Fruit fly (Drosophila melanogaster) whole organism, embryonic: ENCODE data around the gene djl.

ENCODE experiments used
- Bdp1 ChIP-seq: fragments of 200-800 bp; sonication (Bioruptor generic); optimal IDR thresholded peaks from 3 replicates; lab custom pipeline; 2016; ENCODE audit warnings: missing biosample characterization, missing genetic modification characterization
- CG10147 ChIP-seq: fragments of 200-800 bp; sonication (Bioruptor generic); optimal IDR thresholded peaks from 2 replicates; lab custom pipeline; 2019; ENCODE audit warnings: missing biosample characterization, mild to moderate bottlenecking, missing genetic modification characterization, moderate library complexity
- CG1024 ChIP-seq: fragments of 200-800 bp; sonication (Bioruptor generic); IDR thresholded peaks from 2 replicates; pipeline ENCODE4 v1.3.6; 2022; ENCODE audit warnings: missing biosample characterization, missing genetic modification characterization
- CG10274 ChIP-seq: fragments of 200-800 bp; sonication (Bioruptor generic); optimal IDR thresholded peaks from 3 replicates; lab custom pipeline; 2017; ENCODE audit warnings: missing biosample characterization, mild to moderate bottlenecking, missing genetic modification characterization
- CG11085 ChIP-seq: fragments of 200-800 bp; sonication (Bioruptor generic); IDR thresholded peaks from 2 replicates; pipeline ENCODE4 v1.3.6; 2022; ENCODE audit warnings: missing biosample characterization, missing genetic modification characterization
- CG11247 ChIP-seq: fragments of 200-800 bp; sonication (Bioruptor generic); IDR thresholded peaks from 2 replicates; pipeline ENCODE4 v1.3.6; 2022; ENCODE audit warnings: missing biosample characterization, missing genetic modification characterization
- CG11695 ChIP-seq: fragments of 200-800 bp; sonication (Bioruptor generic); IDR thresholded peaks from 3 replicates; pipeline ENCODE4 v1.3.6; 2022; ENCODE audit warnings: missing biosample characterization, missing genetic modification characterization
- CG12391 ChIP-seq: fragments of 200-800 bp; sonication (Bioruptor generic); optimal IDR thresholded peaks from 3 replicates; lab custom pipeline; 2018; ENCODE audit warnings: missing biosample characterization, mild to moderate bottlenecking, missing genetic modification characterization, moderate library complexity
- CG12659 ChIP-seq: fragments of 200-800 bp; sonication (Bioruptor generic); optimal IDR thresholded peaks from 3 replicates; lab custom pipeline; 2017; ENCODE audit warnings: mild to moderate bottlenecking, missing biosample characterization, missing genetic modification reagents, missing genetic modification characterization
- CG14710 ChIP-seq: fragments of 200-800 bp; sonication (Bioruptor generic); optimal IDR thresholded peaks from 3 replicates; lab custom pipeline; 2019; ENCODE audit warnings: missing biosample characterization, mild to moderate bottlenecking, missing genetic modification characterization, moderate library complexity
- CG15696 ChIP-seq: fragments of 200-800 bp; sonication (Bioruptor generic); optimal IDR thresholded peaks from 2 replicates; lab custom pipeline; 2019; ENCODE audit warnings: missing biosample characterization, mild to moderate bottlenecking, missing genetic modification characterization, moderate library complexity
- CG1832 ChIP-seq: fragments of 200-800 bp; sonication (Bioruptor generic); optimal IDR thresholded peaks from 2 replicates; lab custom pipeline; 2017; ENCODE audit warnings: missing biosample characterization, mild to moderate bottlenecking, missing genetic modification characterization, inconsistent platforms
- CG18764 ChIP-seq: fragments of 200-800 bp; sonication (Bioruptor generic); optimal IDR thresholded peaks from 3 replicates; lab custom pipeline; 2016; ENCODE audit warnings: missing biosample characterization, missing genetic modification characterization
- CG2202 ChIP-seq: fragments of 200-800 bp; sonication (Bioruptor generic); optimal IDR thresholded peaks from 2 replicates; lab custom pipeline; 2018; ENCODE audit warnings: missing biosample characterization, mild to moderate bottlenecking, missing genetic modification characterization
- CG30403 ChIP-seq: fragments of 200-800 bp; sonication (Bioruptor generic); optimal IDR thresholded peaks from 3 replicates; lab custom pipeline; 2016; ENCODE audit warnings: missing biosample characterization, missing genetic modification characterization
- CG42726 ChIP-seq: fragments of 200-800 bp; sonication (Bioruptor generic); IDR thresholded peaks from 2 replicates; pipeline ENCODE4 v1.3.6; 2022; ENCODE audit warnings: missing biosample characterization, missing genetic modification characterization; ENCODE audit not compliant: partially characterized antibody
- CG4707 ChIP-seq: fragments of 200-800 bp; sonication (Bioruptor generic); optimal IDR thresholded peaks from 2 replicates; lab custom pipeline; 2018; ENCODE audit warnings: missing biosample characterization, mild to moderate bottlenecking, missing genetic modification characterization, moderate library complexity
- CG4820 ChIP-seq: fragments of 200-800 bp; sonication (Bioruptor generic); optimal IDR thresholded peaks from 3 replicates; lab custom pipeline; 2016; ENCODE audit warnings: missing biosample characterization, missing genetic modification characterization
- CG6272 ChIP-seq: fragments of 200-800 bp; sonication (Bioruptor generic); IDR thresholded peaks from 2 replicates; pipeline ENCODE4 v1.3.6; 2022; ENCODE audit warnings: missing biosample characterization, missing genetic modification characterization
- CG6654 ChIP-seq: fragments of 200-800 bp; sonication (Bioruptor generic); optimal IDR thresholded peaks from 2 replicates; lab custom pipeline; 2017; ENCODE audit warnings: missing biosample characterization, mild to moderate bottlenecking, missing genetic modification characterization
- CG9932 ChIP-seq: fragments of 200-800 bp; sonication (Bioruptor generic); IDR thresholded peaks from 2 replicates; pipeline ENCODE4 v1.3.6; 2022; ENCODE audit warnings: missing biosample characterization, missing genetic modification characterization
- CkIIα-i1 ChIP-seq: fragments of 200-800 bp; sonication (Bioruptor generic); IDR thresholded peaks from 2 replicates; pipeline ENCODE4 v1.3.6; 2022; ENCODE audit warnings: missing biosample characterization, missing genetic modification characterization
- Dfd ChIP-seq, 2 experiments: fragments of >200 bp; optimal IDR thresholded peaks; 2 replicates each; lab custom pipeline; 2017; ENCODE audit warnings: missing biosample characterization in 2 of 2, missing genetic modification characterization in 2 of 2
- Fer2 ChIP-seq: fragments of 200-800 bp; sonication (Bioruptor generic); optimal IDR thresholded peaks from 2 replicates; lab custom pipeline; 2018; ENCODE audit warnings: missing biosample characterization, mild to moderate bottlenecking, missing genetic modification characterization, moderate library complexity
- H2.0 ChIP-seq: fragments of 200-800 bp; sonication (Bioruptor generic); IDR thresholded peaks from 2 replicates; pipeline ENCODE4 v1.3.6; 2022; ENCODE audit warnings: missing biosample characterization, missing genetic modification characterization
- Hr78 ChIP-seq, 2 experiments: fragments of 200-800 bp in 1 of 2; fragments of >200 bp in 1 of 2; sonication (Bioruptor generic) in 1 of 2; optimal IDR thresholded peaks; 2 replicates each; lab custom pipeline; 2017 to 2019; ENCODE audit warnings: missing biosample characterization in 2 of 2, missing genetic modification characterization in 2 of 2, mild to moderate bottlenecking in 1 of 2, moderate library complexity in 1 of 2
- Lpt ChIP-seq: fragments of >200 bp; optimal IDR thresholded peaks from 2 replicates; lab custom pipeline; 2018; ENCODE audit warnings: missing biosample characterization, missing genetic modification characterization
- Rx ChIP-seq: fragments of 200-800 bp; sonication (Bioruptor generic); IDR thresholded peaks from 2 replicates; pipeline ENCODE4 v1.3.6; 2022; ENCODE audit warnings: missing biosample characterization, missing genetic modification characterization
- Spps ChIP-seq: fragments of 200-800 bp; sonication (Bioruptor generic); optimal IDR thresholded peaks from 2 replicates; lab custom pipeline; 2018; ENCODE audit warnings: missing biosample characterization, mild to moderate bottlenecking, missing genetic modification characterization
- Trl ChIP-seq, 3 experiments: fragments of >200 bp in 2 of 3; fragments of 200-800 bp in 1 of 3; sonication (Bioruptor generic) in 1 of 3; optimal IDR thresholded peaks; 2 replicates in 1 of 3; 3 replicates in 2 of 3; lab custom pipeline; 2016 to 2017; ENCODE audit warnings: missing biosample characterization in 1 of 3, missing genetic modification characterization in 1 of 3
- YL-1 ChIP-seq: fragments of 200-800 bp; sonication (Bioruptor generic); optimal IDR thresholded peaks from 3 replicates; lab custom pipeline; 2017; ENCODE audit warnings: missing biosample characterization, mild to moderate bottlenecking, missing genetic modification characterization
- bsh ChIP-seq, 2 experiments: fragments of 200-800 bp; sonication (Bioruptor generic); optimal IDR thresholded peaks; 2 replicates each; lab custom pipeline; 2017 to 2018; ENCODE audit warnings: mild to moderate bottlenecking in 2 of 2, missing biosample characterization in 2 of 2, missing genetic modification characterization in 2 of 2, moderate library complexity in 1 of 2
- btn ChIP-seq: fragments of 200-800 bp; sonication (Bioruptor generic); optimal IDR thresholded peaks from 2 replicates; lab custom pipeline; 2016; ENCODE audit warnings: missing biosample characterization, missing genetic modification characterization
- corto ChIP-seq: fragments of 200-800 bp; sonication (Bioruptor generic); optimal IDR thresholded peaks from 2 replicates; lab custom pipeline; 2016; ENCODE audit warnings: missing biosample characterization, mild to moderate bottlenecking, missing genetic modification characterization, moderate library complexity
- crc ChIP-seq: fragments of 200-800 bp; sonication (Bioruptor generic); optimal IDR thresholded peaks from 2 replicates; lab custom pipeline; 2016; ENCODE audit warnings: missing biosample characterization, missing genetic modification characterization
- danr ChIP-seq: fragments of 200-800 bp; sonication (Bioruptor generic); IDR thresholded peaks from 2 replicates; pipeline ENCODE4 v1.3.6; 2022; ENCODE audit warnings: missing biosample characterization, missing genetic modification characterization
- dpn ChIP-seq, 2 experiments: fragments of 200-800 bp; sonication (Bioruptor generic); optimal IDR thresholded peaks; 3 replicates each; lab custom pipeline; 2016; ENCODE audit warnings: missing biosample characterization in 2 of 2, missing genetic modification characterization in 2 of 2
- eve ChIP-seq, 2 experiments: fragments of >200 bp; optimal IDR thresholded peaks; 2 replicates each; lab custom pipeline; 2017; ENCODE audit warnings: missing biosample characterization in 2 of 2, missing genetic modification characterization in 2 of 2
- eyg ChIP-seq: fragments of 200-800 bp; sonication (Bioruptor generic); optimal IDR thresholded peaks from 3 replicates; lab custom pipeline; 2016; ENCODE audit warnings: missing biosample characterization, missing genetic modification characterization
- hkb ChIP-seq, 2 experiments: fragments of 200-800 bp in 1 of 2; fragments of >200 bp in 1 of 2; sonication (Bioruptor generic) in 1 of 2; IDR thresholded peaks in 1 of 2; optimal IDR thresholded peaks in 1 of 2; 2 replicates each; pipeline versions ENCODE4 v1.3.6 to Lab custom; 2017 to 2022; ENCODE audit warnings: missing biosample characterization in 1 of 2, missing genetic modification characterization in 1 of 2
- kah ChIP-seq: fragments of 200-800 bp; sonication (Bioruptor generic); optimal IDR thresholded peaks from 2 replicates; lab custom pipeline; 2018; ENCODE audit warnings: missing biosample characterization, mild to moderate bottlenecking, missing genetic modification characterization
- nom ChIP-seq: fragments of 200-800 bp; sonication (Bioruptor generic); optimal IDR thresholded peaks from 2 replicates; lab custom pipeline; 2017; ENCODE audit warnings: missing biosample characterization, missing genetic modification characterization, mild to moderate bottlenecking, moderate library complexity, missing genetic modification reagents
- pzg ChIP-seq: fragments of 200-800 bp; sonication (Bioruptor generic); optimal IDR thresholded peaks from 3 replicates; lab custom pipeline; 2018; ENCODE audit warnings: missing biosample characterization, mild to moderate bottlenecking, missing genetic modification characterization, moderate library complexity
- rib ChIP-seq: fragments of 200-800 bp; sonication (Bioruptor generic); IDR thresholded peaks from 2 replicates; pipeline ENCODE4 v1.3.6; 2022; ENCODE audit warnings: missing biosample characterization, missing genetic modification characterization
- scrt ChIP-seq: fragments of 200-800 bp; sonication (Bioruptor generic); optimal IDR thresholded peaks from 2 replicates; lab custom pipeline; 2018; ENCODE audit warnings: missing biosample characterization, mild to moderate bottlenecking, missing genetic modification characterization, moderate library complexity
- sd ChIP-seq: fragments of 200-800 bp; sonication (Bioruptor generic); optimal IDR thresholded peaks from 3 replicates; lab custom pipeline; 2018; ENCODE audit warnings: missing biosample characterization, mild to moderate bottlenecking, missing genetic modification characterization, moderate library complexity
- sens ChIP-seq: fragments of 200-800 bp; sonication (Bioruptor generic); peaks from one replicate; lab custom pipeline; 2016; ENCODE audit warnings: missing biosample characterization, missing genetic modification characterization
- tio ChIP-seq: fragments of 200-800 bp; sonication (Bioruptor generic); optimal IDR thresholded peaks from 2 replicates; lab custom pipeline; 2017; ENCODE audit warnings: missing biosample characterization, missing genetic modification characterization, inconsistent platforms
- usp ChIP-seq: fragments of >200 bp; optimal IDR thresholded peaks from 2 replicates; lab custom pipeline; 2017; ENCODE audit warnings: missing biosample characterization, missing genetic modification characterization
- zfh1 ChIP-seq: fragments of 200-800 bp; sonication (Bioruptor generic); IDR thresholded peaks from 3 replicates; pipeline ENCODE4 v1.3.6; 2022; ENCODE audit warnings: missing biosample characterization, missing genetic modification characterization

Gene djl

DNA sequence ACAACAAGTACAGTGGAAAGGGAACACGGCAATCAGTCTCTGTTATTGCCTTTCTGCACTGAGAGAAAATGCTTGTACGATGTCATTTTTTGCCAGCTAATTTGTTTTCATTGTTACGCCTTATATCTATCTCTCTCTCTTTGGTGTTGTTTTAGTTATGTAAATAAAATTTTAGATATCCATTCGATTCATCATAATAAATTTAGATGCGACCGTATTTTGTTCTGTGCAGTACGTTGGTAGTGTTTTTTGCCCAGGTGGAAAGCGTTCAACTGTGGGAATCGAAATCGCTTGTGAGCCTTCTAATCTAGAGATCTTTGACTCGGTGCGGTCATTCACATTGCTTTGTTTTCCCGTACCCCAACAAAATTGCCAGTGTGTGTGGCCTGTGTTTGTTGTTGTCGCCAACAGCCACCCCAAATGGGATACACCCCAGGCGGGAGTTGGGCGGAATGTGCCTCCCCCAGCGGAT is 15.2 kb downstream of the djl start (continued):
- TF ChIP-seq zfh1 (GFP tag; lab: Robert Waterston, UW) (no peak), dpn (GFP tag; optimal IDR thresholded peaks at IDR 0.05; lab: Kevin White, UChicago) (peak; percentile 89 to 93), Lpt (no peak), Trl (optimal IDR thresholded peaks at IDR 0.05; lab: Kevin White, UChicago) (peak in 1 of 2 experiments; percentile 4), Trl (GFP tag; optimal IDR thresholded peaks at IDR 0.05; lab: Kevin White, UChicago) (peak; percentile 88), tio (GFP tag; lab: Kevin White, UChicago) (peak; percentile 85), CG11085 (no peak), Spps (peak; percentile 73), Bdp1 (GFP tag; lab: Kevin White, UChicago) (peak; percentile 79), CG12391 (tag; lab: Kevin White, UChicago) (peak; percentile 91), danr (GFP tag; lab: Robert Waterston, UW) (no peak), Hr78 (GFP tag; optimal IDR thresholded peaks at IDR 0.05; lab: Kevin White, UChicago) (peak in 1 of 2 experiments; percentile 78), CG1832 (no peak), eyg (peak; percentile 75), pzg (GFP tag; lab: Kevin White, UChicago) (peak; percentile 7), CG9932 (GFP tag; lab: Robert Waterston, UW) (no peak), corto (GFP tag; lab: Kevin White, UChicago) (peak; percentile 92), crc (GFP tag; lab: Kevin White, UChicago) (peak; percentile 74), CG42726 (GFP tag; lab: Robert Waterston, UW) (no peak), CG10147 (peak; percentile 92), nom (peak; percentile 83), CG2202 (tag; lab: Kevin White, UChicago) (peak; percentile 67), kah (peak; percentile 73), CG11695 (GFP tag; lab: Robert Waterston, UW) (no peak), usp (GFP tag; lab: Kevin White, UChicago) (no peak), CG14710 (tag; lab: Kevin White, UChicago) (peak; percentile 85), rib (GFP tag; lab: Robert Waterston, UW) (no peak), Fer2 (tag; lab: Kevin White, UChicago) (peak; percentile 64), sd (tag; lab: Kevin White, UChicago) (peak; percentile 50), eve (GFP tag; optimal IDR thresholded peaks at IDR 0.05; lab: Kevin White, UChicago) (no peak), CG10274 (GFP tag; lab: Kevin White, UChicago) (peak; percentile 79), CG15696 (peak; percentile 82), H2.0 (GFP tag; lab: Robert Waterston, UW) (no peak), CG1024 (GFP tag; lab: Robert Waterston, UW) (no peak), CG30403 (GFP tag; lab: Kevin White, UChicago) (peak; percentile 91), CG4707 (GFP tag; lab: Kevin White, UChicago) (peak; percentile 80), sens (GFP tag; lab: Kevin White, UChicago) (peak; percentile 98), scrt (GFP tag; lab: Kevin White, UChicago) (peak; percentile 83), CG6654 (GFP tag; lab: Kevin White, UChicago) (peak; percentile 73), CG6272 (peak; percentile 73), CG4820 (peak; percentile 88), btn (GFP tag; lab: Kevin White, UChicago) (peak; percentile 76), bsh (GFP tag; optimal IDR thresholded peaks at IDR 0.05; lab: Kevin White, UChicago) (peak; percentile 63 to 93), Rx (GFP tag; lab: Robert Waterston, UW) (no peak), CkIIα-i1 (no peak), CG18764 (GFP tag; lab: Kevin White, UChicago) (peak; percentile 81), CG12659 (GFP tag; lab: Kevin White, UChicago) (peak; percentile 84), Dfd (GFP tag; optimal IDR thresholded peaks at IDR 0.05; lab: Kevin White, UChicago) (no peak), hkb (optimal IDR thresholded peaks at IDR 0.05; lab: Kevin White, UChicago) (no peak), hkb (GFP tag; IDR thresholded peaks at IDR 0.05; lab: Robert Waterston, UW) (no peak), CG11247 (no peak), YL-1 (GFP tag; lab: Kevin White, UChicago) (no peak)
